Fruit fly (Drosophila melanogaster): ENCODE data around the gene CG34316.

CG34316 gene

DNA sequence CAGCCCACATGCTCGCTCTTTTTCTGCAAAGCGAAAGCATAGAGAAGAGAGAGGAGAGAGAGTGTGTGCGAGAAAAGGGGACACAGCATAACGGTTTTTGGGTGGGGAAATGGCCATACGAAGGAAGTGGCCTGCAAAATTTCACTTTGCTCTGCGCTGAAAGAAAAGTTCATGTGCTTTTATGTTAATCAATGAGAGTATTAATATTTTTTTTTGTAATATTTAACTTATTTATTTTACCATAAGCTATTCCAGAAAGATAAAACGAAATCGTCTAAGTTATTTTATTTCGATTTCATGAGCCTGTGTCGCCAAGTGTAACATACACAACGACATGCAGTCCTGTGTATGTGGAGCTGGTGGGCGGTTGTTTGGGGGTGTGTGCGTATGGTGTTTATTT lies 20.1 kb downstream of the CG34316 start (continued):
- TF ChIP-seq Myb (GFP tag; optimal IDR thresholded peaks at IDR 0.05): no peak
- TF ChIP-seq onecut (GFP tag; IDR thresholded peaks at IDR 0.05): peak; percentile 51
- TF ChIP-seq eve (GFP tag; optimal IDR thresholded peaks at IDR 0.05): no peak
- TF ChIP-seq CG3847 (GFP tag; IDR thresholded peaks at IDR 0.05): peak; percentile 51
- TF ChIP-seq fd96Cb (tag; optimal IDR thresholded peaks at IDR 0.05): peak; percentile 30
- peak; percentile 68 for TF ChIP-seq CG11247 (GFP tag; IDR thresholded peaks at IDR 0.05)
- no peak for TF ChIP-seq Opbp (GFP tag; IDR thresholded peaks at IDR 0.05; ENCODE audit: partially characterized antibody)
- TF ChIP-seq pros (GFP tag; optimal IDR thresholded peaks at IDR 0.05): no peak
- TF ChIP-seq Hmr (GFP tag; optimal IDR thresholded peaks at IDR 0.05): peak; percentile 93
- TF ChIP-seq CG5245 (GFP tag; optimal IDR thresholded peaks at IDR 0.05): no peak
- no peak for TF ChIP-seq kni (GFP tag; optimal IDR thresholded peaks at IDR 0.05)
- TF ChIP-seq CG16813 (GFP tag; IDR thresholded peaks at IDR 0.05; ENCODE audit: partially characterized antibody): no peak
- peak; percentile 63 for TF ChIP-seq sisA (GFP tag; IDR thresholded peaks at IDR 0.05)
- TF ChIP-seq Mes4 (GFP tag; optimal IDR thresholded peaks at IDR 0.05): no peak
- no peak for TF ChIP-seq Atf3 (GFP tag; optimal IDR thresholded peaks at IDR 0.05)
- no peak for TF ChIP-seq fd102C (GFP tag; optimal IDR thresholded peaks at IDR 0.05)
- peak; percentile 47 to 60 for TF ChIP-seq Trl (optimal IDR thresholded peaks at IDR 0.05)
- TF ChIP-seq Trl (GFP tag; optimal IDR thresholded peaks at IDR 0.05): no peak
- TF ChIP-seq CG13296 (GFP tag; optimal IDR thresholded peaks at IDR 0.05): no peak
- no peak for TF ChIP-seq MESR4 (GFP tag; optimal IDR thresholded peaks at IDR 0.05)
- TF ChIP-seq Bteb2 (GFP tag; optimal IDR thresholded peaks at IDR 0.05): peak; percentile 9
- TF ChIP-seq CG14710 (tag; optimal IDR thresholded peaks at IDR 0.05): no peak
- TF ChIP-seq abd-A (tag; optimal IDR thresholded peaks at IDR 0.05): no peak
- 0 out of 2 replicates have a peak, but pooled peaks have one; percentile 20 for TF ChIP-seq CG14667 (GFP tag; IDR thresholded peaks at IDR 0.05)
- TF ChIP-seq prd (optimal IDR thresholded peaks at IDR 0.05): no peak
- peak; percentile 76; the same call in 2 of the 3 replicates for TF ChIP-seq prd (GFP tag; IDR thresholded peaks at IDR 0.05)
- peak; percentile 63 for TF ChIP-seq CG9727 (GFP tag; optimal IDR thresholded peaks at IDR 0.05)
- no peak for TF ChIP-seq CG3726 (GFP tag; IDR thresholded peaks at IDR 0.05)
- TF ChIP-seq wdn (GFP tag; IDR thresholded peaks at IDR 0.05): peak; percentile 64; the same call in 1 of the 2 replicates
- peak; percentile 72 for TF ChIP-seq cwo (GFP tag; optimal IDR thresholded peaks at IDR 0.05)
- no peak for TF ChIP-seq oc (tag; optimal IDR thresholded peaks at IDR 0.05)
- TF ChIP-seq CG3281 (GFP tag; optimal IDR thresholded peaks at IDR 0.05): no peak
- no peak for TF ChIP-seq CG8478 (optimal IDR thresholded peaks at IDR 0.05)
- TF ChIP-seq ap (GFP tag; IDR thresholded peaks at IDR 0.05): peak; percentile 61
- TF ChIP-seq gro (GFP tag; optimal IDR thresholded peaks at IDR 0.05): no peak
- TF ChIP-seq Fer2 (tag; optimal IDR thresholded peaks at IDR 0.05): peak; percentile 29
- peak; percentile 48; the same call in 1 of the 3 replicates for TF ChIP-seq CG7357 (GFP tag; IDR thresholded peaks at IDR 0.05)
- TF ChIP-seq CG4820 (GFP tag; optimal IDR thresholded peaks at IDR 0.05): no peak
- TF ChIP-seq CG17568 (GFP tag; optimal IDR thresholded peaks at IDR 0.05): no peak
- TF ChIP-seq ac (GFP tag; optimal IDR thresholded peaks at IDR 0.05): no peak
- TF ChIP-seq CG2712 (tag; optimal IDR thresholded peaks at IDR 0.05): peak; percentile 73
- TF ChIP-seq slbo (GFP tag; IDR thresholded peaks at IDR 0.05): peak; percentile 85
- TF ChIP-seq Camta (GFP tag; optimal IDR thresholded peaks at IDR 0.05): no peak
- no peak for TF ChIP-seq CG11560 (tag; IDR thresholded peaks at IDR 0.05)
- no peak for TF ChIP-seq gcm2 (GFP tag; optimal IDR thresholded peaks at IDR 0.05)
- no peak for TF ChIP-seq unc-4 (GFP tag; IDR thresholded peaks at IDR 0.05; ENCODE audit: partially characterized antibody)
- no peak for TF ChIP-seq mld (GFP tag; IDR thresholded peaks at IDR 0.05; ENCODE audit: partially characterized antibody)
- TF ChIP-seq CG10654 (GFP tag; optimal IDR thresholded peaks at IDR 0.05): no peak
- peak; percentile 74 for TF ChIP-seq CG11695 (GFP tag; IDR thresholded peaks at IDR 0.05)
- TF ChIP-seq CG12659 (GFP tag; optimal IDR thresholded peaks at IDR 0.05): peak; percentile 66
- 0 out of 2 replicates have a peak, but pooled peaks have one; percentile 31 for TF ChIP-seq Lim3 (GFP tag; IDR thresholded peaks at IDR 0.05)
- TF ChIP-seq CG9876 (GFP tag; optimal IDR thresholded peaks at IDR 0.05): no peak

All from whole organism, embryonic.